Fruit fly (Drosophila melanogaster) Kc167 (cell line): Measurements from ENCODE around the gene daw.

Source experiments
- psq ChIP-seq: fragments of >200 bp; optimal IDR thresholded peaks from 2 replicates; lab custom pipeline; 2017; ENCODE audit warnings: missing external identifiers
- ttk ChIP-seq: sonication (Bioruptor generic); optimal IDR thresholded peaks from 2 replicates; lab custom pipeline; 2017; ENCODE audit warnings: missing external identifiers

dm6 chr2L:2799909-2800478 is 5.1 kb upstream of the daw start, which contains the start of gene Syt1:
- TF ChIP-seq psq (lab: Kevin White, UChicago) (no peak), ttk (lab: Kevin White, UChicago) (no peak)
